Fruit fly (Drosophila melanogaster): ENCODE measurements around the gene Cp7Fb.

Cp7Fb gene

DNA sequence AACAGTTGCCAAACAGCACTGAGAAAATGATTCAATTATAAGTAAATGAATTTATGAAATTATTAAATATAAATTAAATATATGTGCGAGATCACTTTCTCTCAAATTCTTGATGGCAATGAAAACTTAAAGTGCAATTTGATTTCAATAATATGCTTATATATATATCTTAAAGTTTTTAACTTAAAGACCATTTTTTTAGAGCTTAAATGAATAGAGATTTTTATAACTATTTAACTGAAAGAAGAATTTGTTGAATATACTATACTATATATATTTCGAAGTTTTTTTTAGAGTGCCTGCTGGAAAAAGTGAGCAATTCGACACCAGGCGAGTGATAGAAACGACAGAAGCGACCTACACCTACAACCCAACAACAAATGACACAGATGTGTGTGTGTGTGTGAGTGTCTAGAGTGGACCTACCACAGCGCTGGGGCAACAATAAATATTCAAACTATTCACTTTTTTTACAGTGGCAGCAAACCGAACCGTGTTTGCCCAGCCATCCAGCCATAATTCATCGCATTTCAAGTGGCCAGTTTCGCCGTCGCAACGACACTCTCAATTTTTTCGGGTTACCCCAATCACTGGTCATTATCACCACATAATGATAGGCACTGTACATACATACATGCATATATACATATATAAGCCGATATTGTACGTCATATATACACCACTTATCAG lies 28.6 kb upstream of the Cp7Fb start (continued):
- TF ChIP-seq croc (GFP tag; conservative IDR thresholded peaks at IDR 0.05), result peak; percentile 51; the same call in 2 of the 3 replicates
- 0 out of 3 replicates have a peak, but pooled peaks have one; percentile 57 for TF ChIP-seq CG11695 (GFP tag; IDR thresholded peaks at IDR 0.05)
- no peak for TF ChIP-seq CG11398 (GFP tag; optimal IDR thresholded peaks at IDR 0.05)
- TF ChIP-seq CG2120 (GFP tag; optimal IDR thresholded peaks at IDR 0.05), result peak; percentile 37
- no peak for TF ChIP-seq sens-2 (GFP tag; IDR thresholded peaks at IDR 0.05)
- no peak for TF ChIP-seq bigmax (GFP tag; optimal IDR thresholded peaks at IDR 0.05)
- peak; percentile 62; the same call in 1 of the 2 replicates for TF ChIP-seq CG6689 (GFP tag; IDR thresholded peaks at IDR 0.05)
- TF ChIP-seq MTF-1 (GFP tag; optimal IDR thresholded peaks at IDR 0.05; ENCODE audit: borderline replicate concordance), result no peak
- no peak for TF ChIP-seq CG12104 (GFP tag; optimal IDR thresholded peaks at IDR 0.05)
- TF ChIP-seq NK7.1 (GFP tag; optimal IDR thresholded peaks at IDR 0.05), result no peak
- TF ChIP-seq vfl (GFP tag; optimal IDR thresholded peaks at IDR 0.05), result no peak
- peak; percentile 71 for TF ChIP-seq gsb-n (tag; optimal IDR thresholded peaks at IDR 0.05)
- TF ChIP-seq grau (tag; optimal IDR thresholded peaks at IDR 0.05), result peak; percentile 81
- peak; percentile 17; the same call in 1 of the 2 replicates for TF ChIP-seq CG16779 (GFP tag; IDR thresholded peaks at IDR 0.05)
- TF ChIP-seq grn (GFP tag; optimal IDR thresholded peaks at IDR 0.05), result no peak
- TF ChIP-seq bab2 (GFP tag; optimal IDR thresholded peaks at IDR 0.05), result no peak
- TF ChIP-seq rib (GFP tag; IDR thresholded peaks at IDR 0.05), result no peak
- TF ChIP-seq Bdp1 (GFP tag; optimal IDR thresholded peaks at IDR 0.05), result no peak
- no peak for TF ChIP-seq Tbp (GFP tag; optimal IDR thresholded peaks at IDR 0.05)
- no peak for TF ChIP-seq Bteb2 (GFP tag; optimal IDR thresholded peaks at IDR 0.05)
- no peak for TF ChIP-seq zfh1 (GFP tag; IDR thresholded peaks at IDR 0.05)
- TF ChIP-seq sr (GFP tag; IDR thresholded peaks at IDR 0.05), result 0 out of 3 replicates have a peak, but pooled peaks have one; percentile 19
- TF ChIP-seq twi (tag; optimal IDR thresholded peaks at IDR 0.05), result peak; percentile 56
- peak; percentile 72 for TF ChIP-seq CG11504 (tag; optimal IDR thresholded peaks at IDR 0.05)
- no peak for TF ChIP-seq HLH4C (GFP tag; IDR thresholded peaks at IDR 0.05; ENCODE audit: partially characterized antibody)
- TF ChIP-seq CG42726 (GFP tag; IDR thresholded peaks at IDR 0.05; ENCODE audit: partially characterized antibody), result no peak
- 0 out of 2 replicates have a peak, but pooled peaks have one; percentile 17 for TF ChIP-seq esg (GFP tag; conservative IDR thresholded peaks at IDR 0.05)
- no peak for TF ChIP-seq Lpt (GFP tag; optimal IDR thresholded peaks at IDR 0.05)
- TF ChIP-seq CG10147 (GFP tag; optimal IDR thresholded peaks at IDR 0.05), result no peak
- no peak for TF ChIP-seq slou (GFP tag; optimal IDR thresholded peaks at IDR 0.05)
- peak; percentile 32; the same call in 1 of the 2 replicates for TF ChIP-seq sim (GFP tag; IDR thresholded peaks at IDR 0.05)
- TF ChIP-seq gt (GFP tag; IDR thresholded peaks at IDR 0.05), result no peak
- no peak for TF ChIP-seq CrebB (tag; optimal IDR thresholded peaks at IDR 0.05)
- TF ChIP-seq CG13894 (tag; optimal IDR thresholded peaks at IDR 0.05), result no peak
- peak; percentile 85 for TF ChIP-seq phol (tag; optimal IDR thresholded peaks at IDR 0.05)
- TF ChIP-seq pb (GFP tag; optimal IDR thresholded peaks at IDR 0.05), result no peak
- TF ChIP-seq br (optimal IDR thresholded peaks at IDR 0.05), result no peak
- TF ChIP-seq GATAe (GFP tag; conservative IDR thresholded peaks at IDR 0.05), result 0 out of 2 replicates have a peak, but pooled peaks have one; percentile 17
- peak; percentile 4 for TF ChIP-seq CG2116 (GFP tag; optimal IDR thresholded peaks at IDR 0.05)
- peak; percentile 14 for TF ChIP-seq oc (tag; optimal IDR thresholded peaks at IDR 0.05)
- 0 out of 3 replicates have a peak, but pooled peaks have one; percentile 30 for TF ChIP-seq tgo (GFP tag; IDR thresholded peaks at IDR 0.05)
- no peak for TF ChIP-seq HLH54F (GFP tag; optimal IDR thresholded peaks at IDR 0.05)
- no peak for TF ChIP-seq Eip74EF (GFP tag; optimal IDR thresholded peaks at IDR 0.05)
- no peak for TF ChIP-seq Jarid2 (GFP tag; optimal IDR thresholded peaks at IDR 0.05)
- TF ChIP-seq CG12659 (GFP tag; optimal IDR thresholded peaks at IDR 0.05), result peak; percentile 46
- no peak for TF ChIP-seq Gsc (GFP tag; IDR thresholded peaks at IDR 0.05)
- 0 out of 3 replicates have a peak, but pooled peaks have one; percentile 30 for TF ChIP-seq CG2199 (GFP tag; IDR thresholded peaks at IDR 0.05)
- TF ChIP-seq kay (GFP tag; optimal IDR thresholded peaks at IDR 0.05), result no peak
- no peak for TF ChIP-seq CG18011 (GFP tag; optimal IDR thresholded peaks at IDR 0.05)
- TF ChIP-seq odd (GFP tag; optimal IDR thresholded peaks at IDR 0.05), result no peak

Data from whole organism, embryonic.